Worm (Caenorhabditis elegans): ENCODE data around the gene W06G6.15.
"Not testable (repeated sequence)": the region's sequence is repeated elsewhere in the genome, so short reads cannot be mapped to it uniquely, and the experiment has no call there.

Gene W06G6.15

DNA sequence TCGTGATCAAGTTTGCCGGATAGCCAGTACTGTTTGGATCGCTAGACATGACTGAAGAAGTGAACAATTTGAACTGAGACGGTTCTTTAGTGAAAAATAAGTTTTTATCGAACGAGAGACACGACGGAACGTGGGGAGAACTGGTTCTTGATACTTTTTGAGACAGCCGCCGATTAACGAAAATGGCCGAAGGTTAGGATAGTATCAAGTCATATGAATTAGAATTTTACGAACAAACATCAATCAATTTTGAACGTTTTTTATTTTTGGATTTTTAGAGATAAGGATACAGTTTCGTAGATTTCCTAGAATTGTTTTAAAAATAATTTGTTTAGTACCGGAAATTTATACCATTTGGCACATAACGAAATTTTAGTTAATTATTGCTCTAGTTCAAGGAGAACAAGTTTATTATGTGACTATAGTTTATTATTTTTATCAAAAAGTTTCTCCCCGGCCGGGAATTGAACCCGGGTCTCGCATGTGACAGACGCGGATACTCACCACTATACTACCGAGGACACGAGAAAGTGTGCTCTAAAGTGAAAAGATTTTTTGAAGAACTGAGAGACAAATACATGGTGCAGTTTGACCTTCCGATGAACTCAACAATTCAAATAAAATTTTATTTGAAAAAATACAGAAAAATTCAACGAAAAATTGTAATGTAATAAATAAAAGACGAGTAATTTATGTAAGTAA, 5.9 kb upstream of the W06G6.15 start, which contains the start of gene W06G6.20:
Gene W06G6.20, minus strand, starts transcription at position 51 of the 702 bp plus-strand sequence.
- TF ChIP-seq egl-5 (tag; optimal IDR thresholded peaks at IDR 0.05) (no peak), unc-39 (tag; optimal IDR thresholded peaks at IDR 0.05) (no peak), egl-27 (tag; optimal IDR thresholded peaks at IDR 0.05) (no peak), elt-2 (tag; optimal IDR thresholded peaks at IDR 0.05) (peak; percentile 12)

DNA sequence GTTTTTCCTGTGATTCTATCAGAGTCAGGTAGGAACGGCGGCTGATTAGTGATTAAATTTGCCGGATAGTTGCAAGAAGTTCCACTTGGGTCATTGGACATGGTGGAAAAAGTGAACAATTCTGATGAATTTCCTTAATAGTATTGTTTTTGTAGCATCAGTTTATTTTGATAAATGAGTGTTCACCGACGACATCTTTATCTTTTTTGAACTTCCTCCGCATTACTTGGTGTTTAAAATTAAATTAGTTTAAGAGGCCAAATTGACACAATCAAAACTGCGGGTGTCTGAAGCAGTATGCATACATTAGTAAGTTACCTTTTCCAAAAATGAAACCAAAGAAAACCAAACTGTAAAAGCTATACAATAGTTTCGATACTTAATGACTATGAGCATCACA, 5.1 kb upstream of the W06G6.15 start, which contains the start of gene W06G6.11:
Gene W06G6.11, minus strand, starts transcription at position 101 of the 400 bp plus-strand sequence.
- not testable (repeated sequence) for TF ChIP-seq lin-39, mdl-1, elt-2 (tag; optimal IDR thresholded peaks at IDR 0.05)

ce11 chrV:16660816-16661215, 6.5 kb downstream of the W06G6.15 start, which contains the start of gene Y70C5B.2:
Y70C5B.2 (minus strand) TSS chrV:16660916.
- not testable (repeated sequence) for TF ChIP-seq mml-1, mdl-1, fkh-2 (tag; optimal IDR thresholded peaks at IDR 0.05)

DNA sequence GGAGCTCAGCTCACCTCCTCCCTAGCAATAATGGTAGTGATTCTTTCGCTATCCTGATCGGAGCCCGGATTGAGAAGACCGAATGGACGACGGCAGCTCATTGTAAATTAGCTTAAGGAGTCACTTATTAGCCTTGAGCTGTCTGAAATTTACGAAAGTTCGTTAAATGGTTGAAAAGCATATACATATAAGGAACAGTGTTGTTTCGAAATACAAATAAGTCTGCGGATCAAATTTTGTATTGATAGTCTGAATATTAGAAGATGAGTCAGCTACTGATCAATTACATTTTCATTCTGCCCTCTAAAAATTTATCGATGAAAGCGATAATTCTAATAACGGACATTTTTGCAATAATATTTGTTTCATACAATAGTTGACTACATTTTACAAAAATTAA, 12.3 kb downstream of the W06G6.15 start, which contains the start of gene F14F8.14:
Gene F14F8.14, minus strand, starts transcription at position 101 of the 400 bp plus-strand sequence.
- TF ChIP-seq daf-12 (tag; optimal IDR thresholded peaks at IDR 0.05) (no peak), fkh-2 (tag; optimal IDR thresholded peaks at IDR 0.05) (no peak), unc-62 (GFP tag; optimal IDR thresholded peaks at IDR 0.05) (no peak), ceh-82 (tag; optimal IDR thresholded peaks at IDR 0.05) (no peak), ztf-4 (tag; optimal IDR thresholded peaks at IDR 0.05) (no peak), ztf-11 (tag; optimal IDR thresholded peaks at IDR 0.05) (no peak)

DNA sequence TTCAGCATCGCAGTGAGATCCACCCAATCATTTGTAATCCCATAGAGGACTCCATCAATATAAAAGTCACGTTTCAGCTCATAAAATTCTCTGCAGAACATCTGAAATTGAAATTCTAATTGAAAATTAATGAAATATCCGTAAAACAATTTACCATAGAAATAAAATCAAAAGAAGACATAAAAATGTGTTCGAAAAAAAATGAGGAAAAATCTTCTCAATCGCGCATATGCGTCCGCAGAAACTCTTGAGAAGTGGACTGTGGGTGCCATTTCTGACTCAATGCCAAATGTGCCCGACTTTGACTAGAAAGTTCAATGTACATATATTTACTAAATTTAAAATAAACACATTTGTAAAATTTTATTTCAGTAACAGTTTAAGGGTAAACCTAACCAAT, 14.1 kb downstream of the W06G6.15 start, which contains the start of gene F14F8.9:
Gene F14F8.9, minus strand, starts transcription at position 101 of the 400 bp plus-strand sequence.
- TF ChIP-seq egl-5 (tag; optimal IDR thresholded peaks at IDR 0.05) (no peak), ceh-16 (tag; optimal IDR thresholded peaks at IDR 0.05) (no peak), R02D3.7 (tag; optimal IDR thresholded peaks at IDR 0.05) (no peak), unc-62 (GFP tag; optimal IDR thresholded peaks at IDR 0.05) (no peak), aly-2 (tag; optimal IDR thresholded peaks at IDR 0.05) (no peak), mdl-1 (tag; optimal IDR thresholded peaks at IDR 0.05) (no peak), ztf-11 (tag; optimal IDR thresholded peaks at IDR 0.05) (no peak), hmg-11 (tag; optimal IDR thresholded peaks at IDR 0.05) (no peak), nhr-11 (tag; optimal IDR thresholded peaks at IDR 0.05) (no peak), ama-1 (optimal IDR thresholded peaks at IDR 0.05) (no peak), daf-12 (tag; optimal IDR thresholded peaks at IDR 0.05) (no peak), jun-1 (tag; optimal IDR thresholded peaks at IDR 0.05) (no peak)

DNA sequence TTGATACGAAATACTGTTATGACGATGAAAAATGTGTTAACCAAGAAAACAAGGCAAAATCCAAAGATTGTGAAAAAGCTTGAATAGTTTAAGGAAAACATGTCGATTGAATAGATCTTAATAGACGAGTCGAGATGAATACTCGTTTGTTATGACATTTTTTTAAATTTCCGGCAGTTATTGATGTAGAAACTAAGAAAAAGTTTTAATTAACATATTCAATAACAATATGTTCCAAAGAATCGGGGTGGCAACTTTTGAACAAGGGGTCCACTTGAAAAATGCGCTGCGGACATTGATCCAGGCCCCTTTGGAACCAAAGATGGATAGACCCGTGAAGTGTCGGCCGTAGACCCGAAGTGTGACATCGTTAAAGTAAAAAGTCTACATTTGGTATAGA, 16.8 kb downstream of the W06G6.15 start, which contains the start of gene str-61:
Gene str-61, minus strand, starts transcription at position 101 of the 400 bp plus-strand sequence.
- TF ChIP-seq daf-12 (tag; optimal IDR thresholded peaks at IDR 0.05), result no peak
- TF ChIP-seq elt-3 (tag; optimal IDR thresholded peaks at IDR 0.05), result no peak
- TF ChIP-seq pha-4 (tag; optimal IDR thresholded peaks at IDR 0.05), result no peak
- no peak for TF ChIP-seq egl-27 (tag; optimal IDR thresholded peaks at IDR 0.05)
- TF ChIP-seq nfya-1 (tag; optimal IDR thresholded peaks at IDR 0.05; ENCODE audit: insufficient read depth), result no peak
- no peak for TF ChIP-seq nhr-12 (tag; optimal IDR thresholded peaks at IDR 0.05)
- no peak for TF ChIP-seq pqm-1 (tag; optimal IDR thresholded peaks at IDR 0.05)
- no peak for TF ChIP-seq tbx-2 (tag; optimal IDR thresholded peaks at IDR 0.05)
- no peak for TF ChIP-seq R02D3.7 (tag; optimal IDR thresholded peaks at IDR 0.05)
- no peak for TF ChIP-seq sea-2 (GFP tag; optimal IDR thresholded peaks at IDR 0.05)
- no peak for TF ChIP-seq fkh-10 (GFP tag; optimal IDR thresholded peaks at IDR 0.05)
- no peak for TF ChIP-seq hmg-11 (tag; optimal IDR thresholded peaks at IDR 0.05)
- TF ChIP-seq snpc-4 (tag; optimal IDR thresholded peaks at IDR 0.05), result no peak
- no peak for TF ChIP-seq lin-39 (tag; optimal IDR thresholded peaks at IDR 0.05)
- no peak for TF ChIP-seq aly-2 (tag; optimal IDR thresholded peaks at IDR 0.05)
- TF ChIP-seq fkh-2 (tag; optimal IDR thresholded peaks at IDR 0.05), result no peak

Measured in whole organism, L3 larva.